Worm (Caenorhabditis elegans): ENCODE measurements around the gene scpl-4.

DNA sequence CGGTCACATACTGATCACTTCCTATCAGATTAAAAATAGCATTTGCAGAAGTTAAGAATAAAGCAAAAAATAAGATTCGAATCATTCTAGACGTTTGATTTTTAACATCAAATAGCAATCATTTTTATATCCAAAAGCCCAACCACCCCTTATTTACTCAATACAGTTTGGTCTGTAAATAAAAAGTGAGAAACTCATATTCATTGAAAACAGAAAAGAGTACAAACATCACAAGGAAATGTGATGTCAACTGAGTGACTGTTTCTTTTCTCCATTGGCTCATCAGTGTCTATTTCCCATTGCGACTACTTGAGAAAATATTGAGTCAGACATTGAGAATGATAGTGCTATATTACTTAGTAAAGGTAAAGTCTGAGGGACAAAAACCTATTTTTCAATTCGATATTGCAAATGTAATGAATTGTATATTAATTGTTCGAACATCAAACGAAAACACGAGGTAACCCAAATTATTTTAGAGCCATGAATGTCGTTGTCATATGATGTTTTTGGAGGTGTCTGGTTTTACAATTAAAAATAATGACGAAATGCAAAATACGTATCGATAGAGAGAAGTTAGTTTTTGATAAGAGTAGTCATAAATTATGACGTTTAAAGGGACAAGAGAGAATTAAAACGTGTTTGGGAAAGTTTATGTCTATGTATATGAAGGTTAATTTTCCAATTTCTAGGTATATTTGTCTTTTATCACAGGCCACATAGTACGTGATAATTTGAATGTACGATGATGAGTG is 9.0 kb upstream of the scpl-4 start, which contains the start of gene ttr-23:
- TF ChIP-seq lim-6 (tag; optimal IDR thresholded peaks at IDR 0.05) (no peak), rnt-1 (tag; optimal IDR thresholded peaks at IDR 0.05) (no peak), nhr-11 (tag; optimal IDR thresholded peaks at IDR 0.05) (no peak), odd-2 (tag; optimal IDR thresholded peaks at IDR 0.05) (no peak), fkh-10 (GFP tag; optimal IDR thresholded peaks at IDR 0.05) (no peak), ama-1 (optimal IDR thresholded peaks at IDR 0.05) (no peak), ceh-34 (tag; optimal IDR thresholded peaks at IDR 0.05) (no peak), unc-42 (tag; optimal IDR thresholded peaks at IDR 0.05) (no peak), F13H6.1 (tag; optimal IDR thresholded peaks at IDR 0.05) (no peak), pha-4 (tag; optimal IDR thresholded peaks at IDR 0.05) (no peak)

Measured in whole organism, late embryonic.